Fruit fly (Drosophila melanogaster) whole organism, wandering third instar larva: ENCODE measurements around the gene CG44774.

ENCODE experiments used
- Abd-B ChIP-seq: fragments of >200 bp; optimal IDR thresholded peaks from 2 replicates; lab custom pipeline; 2017; ENCODE audit warnings: missing biosample characterization, missing genetic modification characterization
- GATAd ChIP-seq: sonication (Bioruptor generic); optimal IDR thresholded peaks from 2 replicates; lab custom pipeline; 2016; ENCODE audit warnings: missing biosample characterization, missing genetic modification characterization
- Hnf4 ChIP-seq: fragments of 200-800 bp; sonication (Bioruptor generic); optimal IDR thresholded peaks from 2 replicates; lab custom pipeline; 2016; ENCODE audit warnings: missing biosample characterization, mild to moderate bottlenecking, missing genetic modification characterization
- Hr83 ChIP-seq: fragments of 200-300 bp; sonication (Bioruptor generic); optimal IDR thresholded peaks from 2 replicates; lab custom pipeline; 2016; ENCODE audit warnings: missing biosample characterization, mild to moderate bottlenecking, missing genetic modification characterization, moderate library complexity; ENCODE audit not compliant: poor library complexity, severe bottlenecking
- Myc ChIP-seq: fragments of >200 bp; optimal IDR thresholded peaks from 2 replicates; lab custom pipeline; 2017
- N ChIP-seq: fragments of >200 bp; optimal IDR thresholded peaks from 2 replicates; lab custom pipeline; 2018; ENCODE audit warnings: missing biosample characterization, missing external identifiers, missing genetic modification characterization
- br ChIP-seq: fragments of 200-800 bp; sonication (Bioruptor generic); optimal IDR thresholded peaks from 2 replicates; lab custom pipeline; 2016; ENCODE audit warnings: missing biosample characterization, missing genetic modification characterization
- dl ChIP-seq, 2 experiments: fragments of 175-275, 200-275 bp in 1 of 2; fragments of 200-275 bp in 1 of 2; sonication (Bioruptor generic); optimal IDR thresholded peaks; lab custom pipeline; 2018; ENCODE audit warnings: mild to moderate bottlenecking in 2 of 2, missing biosample characterization in 2 of 2, missing genetic modification characterization in 2 of 2, moderate library complexity in 2 of 2; ENCODE audit not compliant: partially characterized antibody in 2 of 2, insufficient read depth in 1 of 2
- ey ChIP-seq: fragments of 200-800 bp; sonication (Bioruptor generic); optimal IDR thresholded peaks from 2 replicates; lab custom pipeline; 2016; ENCODE audit warnings: missing biosample characterization, missing genetic modification characterization
- fru ChIP-seq: fragments of 200-800 bp; sonication (Bioruptor generic); optimal IDR thresholded peaks from 3 replicates; lab custom pipeline; 2016; ENCODE audit warnings: missing biosample characterization, mild to moderate bottlenecking, missing genetic modification characterization
- h ChIP-seq: fragments of 200-800 bp; sonication (Bioruptor generic); optimal IDR thresholded peaks from 3 replicates; lab custom pipeline; 2016; ENCODE audit warnings: missing biosample characterization, mild to moderate bottlenecking, missing genetic modification characterization
- woc ChIP-seq: sonication (Bioruptor generic); optimal IDR thresholded peaks from 2 replicates; lab custom pipeline; 2016; ENCODE audit warnings: missing biosample characterization, mild to moderate bottlenecking, missing genetic modification characterization

dm6 chrX:4958872-4959271 is 21.0 kb upstream of the CG44774 start:
- TF ChIP-seq Myc (lab: Kevin White, UChicago): no peak
- TF ChIP-seq dl (GFP tag; optimal IDR thresholded peaks at IDR 0.05; lab: Kevin White, UChicago; ENCODE audit: insufficient read depth in 1 of 2, partially characterized antibody in 2 of 2): no peak
- TF ChIP-seq Hr83 (GFP tag; lab: Kevin White, UChicago): no peak
- TF ChIP-seq br: no peak
- no peak for TF ChIP-seq fru (GFP tag; lab: Kevin White, UChicago)
- no peak for TF ChIP-seq Abd-B
- no peak for TF ChIP-seq Hnf4 (GFP tag; lab: Kevin White, UChicago)
- no peak for TF ChIP-seq h
- no peak for TF ChIP-seq woc (GFP tag; lab: Kevin White, UChicago)
- TF ChIP-seq ey (GFP tag; lab: Kevin White, UChicago): no peak
- no peak for TF ChIP-seq N (GFP tag; lab: Kevin White, UChicago)
- no peak for TF ChIP-seq GATAd
